Fruit fly (Drosophila melanogaster): Measurements from ENCODE around the gene CG15399.

The CG15399 gene

dm6 chr2L:2729882-2730281 is 41.7 kb downstream of the CG15399 start (continued):
- TF ChIP-seq tup (GFP tag; optimal IDR thresholded peaks at IDR 0.05) (no peak), ATbp (GFP tag; optimal IDR thresholded peaks at IDR 0.05) (no peak), fd102C (GFP tag; optimal IDR thresholded peaks at IDR 0.05) (no peak), Sin3A (optimal IDR thresholded peaks at IDR 0.05) (no peak), luna (GFP tag; optimal IDR thresholded peaks at IDR 0.05) (no peak), oc (tag; optimal IDR thresholded peaks at IDR 0.05) (no peak), dan (GFP tag; IDR thresholded peaks at IDR 0.05) (no peak), CG4730 (GFP tag; IDR thresholded peaks at IDR 0.05) (peak; percentile 61; the same call in 1 of the 2 replicates), NfI (GFP tag; optimal IDR thresholded peaks at IDR 0.05) (peak; percentile 46), D (optimal IDR thresholded peaks at IDR 0.05) (no peak), D (GFP tag; optimal IDR thresholded peaks at IDR 0.05) (no peak), CG16779 (GFP tag; IDR thresholded peaks at IDR 0.05) (peak; percentile 64; the same call in 1 of the 2 replicates), CG6272 (GFP tag; IDR thresholded peaks at IDR 0.05) (0 out of 2 replicates have a peak, but pooled peaks have one; percentile 10), ERR (GFP tag; optimal IDR thresholded peaks at IDR 0.05) (no peak), Sox100B (GFP tag; optimal IDR thresholded peaks at IDR 0.05) (no peak), her (GFP tag; optimal IDR thresholded peaks at IDR 0.05) (no peak), disco-r (GFP tag; optimal IDR thresholded peaks at IDR 0.05) (no peak), CG17361 (GFP tag; IDR thresholded peaks at IDR 0.05) (no peak), Ets97D (GFP tag; optimal IDR thresholded peaks at IDR 0.05) (no peak), CG11560 (tag; IDR thresholded peaks at IDR 0.05) (no peak), CG34224 (GFP tag; IDR thresholded peaks at IDR 0.05; ENCODE audit: partially characterized antibody) (no peak), CG12219 (GFP tag; optimal IDR thresholded peaks at IDR 0.05) (no peak), btn (GFP tag; optimal IDR thresholded peaks at IDR 0.05) (no peak), ems (GFP tag; optimal IDR thresholded peaks at IDR 0.05) (no peak), CG1603 (tag; optimal IDR thresholded peaks at IDR 0.05) (peak; percentile 6), slou (GFP tag; optimal IDR thresholded peaks at IDR 0.05) (no peak), bbx (GFP tag; IDR thresholded peaks at IDR 0.05; ENCODE audit: partially characterized antibody) (no peak), NFAT (GFP tag; IDR thresholded peaks at IDR 0.05) (peak; percentile 93), lab (GFP tag; optimal IDR thresholded peaks at IDR 0.05) (peak; percentile 74), nom (GFP tag; optimal IDR thresholded peaks at IDR 0.05) (no peak), CoRest (tag; optimal IDR thresholded peaks at IDR 0.05) (no peak), Taf1 (GFP tag; IDR thresholded peaks at IDR 0.05) (no peak), C15 (GFP tag; IDR thresholded peaks at IDR 0.05) (no peak; the same call in 2 of the 3 replicates), maf-S (GFP tag; optimal IDR thresholded peaks at IDR 0.05) (no peak), Myb (GFP tag; optimal IDR thresholded peaks at IDR 0.05) (no peak), CG6854 (GFP tag; optimal IDR thresholded peaks at IDR 0.05) (no peak), hbn (GFP tag; IDR thresholded peaks at IDR 0.05; ENCODE audit: partially characterized antibody) (no peak), mld (GFP tag; IDR thresholded peaks at IDR 0.05; ENCODE audit: partially characterized antibody) (no peak), CG9437 (GFP tag; optimal IDR thresholded peaks at IDR 0.05) (no peak), CG17186 (GFP tag; optimal IDR thresholded peaks at IDR 0.05) (no peak), CG18764 (GFP tag; optimal IDR thresholded peaks at IDR 0.05) (no peak), CTCF (GFP tag; optimal IDR thresholded peaks at IDR 0.05) (no peak), Mrtf (GFP tag; IDR thresholded peaks at IDR 0.05) (peak; percentile 65; the same call in 1 of the 3 replicates), CG34376 (GFP tag; optimal IDR thresholded peaks at IDR 0.05) (peak; percentile 17), sens (GFP tag) (peak; percentile 70), Eip74EF (GFP tag; optimal IDR thresholded peaks at IDR 0.05) (no peak), gcm (GFP tag; optimal IDR thresholded peaks at IDR 0.05) (no peak), Gsc (GFP tag; IDR thresholded peaks at IDR 0.05) (no peak), Sox102F (GFP tag; optimal IDR thresholded peaks at IDR 0.05) (peak; percentile 10), lov (optimal IDR thresholded peaks at IDR 0.05) (no peak), lov (GFP tag; IDR thresholded peaks at IDR 0.05) (no peak), hth (optimal IDR thresholded peaks at IDR 0.05) (no peak), CG12155 (GFP tag; optimal IDR thresholded peaks at IDR 0.05) (no peak)

All from whole organism, embryonic.